Worm (Caenorhabditis elegans): ENCODE data around the gene F37C4.5.

- TF ChIP-seq nfya-1 (tag; optimal IDR thresholded peaks at IDR 0.05; ENCODE audit: insufficient read depth) (peak; percentile 65), snpc-4 (tag; optimal IDR thresholded peaks at IDR 0.05) (no peak), elt-1 (tag; optimal IDR thresholded peaks at IDR 0.05) (no peak)
Measured at ce11 chrIV:3856190-3856589, 17.4 kb downstream of the F37C4.5 start.

Data from whole organism, L3 larva.